Fruit fly (Drosophila melanogaster): ENCODE results near the gene CG13454.

DNA sequence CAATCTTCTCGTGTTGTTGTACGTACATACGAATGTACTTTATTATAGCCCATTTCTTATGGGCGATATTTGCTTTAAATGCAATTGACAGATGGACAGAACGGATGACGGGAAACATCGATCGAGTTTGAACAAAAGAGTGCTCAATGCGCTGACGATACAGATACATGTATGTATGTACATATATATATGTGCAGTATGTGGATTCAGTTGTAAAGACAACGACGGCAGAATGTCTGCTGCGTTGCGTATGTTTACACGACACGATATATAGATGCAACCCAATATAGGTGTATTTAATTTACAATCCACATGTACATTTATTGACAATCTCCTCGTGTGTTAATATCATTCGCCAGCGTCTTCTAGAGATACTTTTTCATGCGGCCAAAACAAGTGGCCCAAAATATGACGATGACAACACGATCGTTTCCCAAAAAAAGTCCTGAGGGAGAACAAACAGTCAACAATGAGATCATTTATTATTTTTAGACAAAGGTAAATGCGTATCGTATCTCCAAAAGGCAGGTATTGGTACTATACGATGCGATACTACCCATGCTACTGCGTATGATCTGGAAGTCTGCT lies 13.9 kb upstream of the CG13454 start:
- TF ChIP-seq psq (optimal IDR thresholded peaks at IDR 0.05) (no peak), pan (optimal IDR thresholded peaks at IDR 0.05) (no peak), usp (GFP tag; optimal IDR thresholded peaks at IDR 0.05) (no peak), CG8478 (optimal IDR thresholded peaks at IDR 0.05) (no peak), EcR (GFP tag; optimal IDR thresholded peaks at IDR 0.05) (no peak), Dll (optimal IDR thresholded peaks at IDR 0.05) (no peak)

Data from whole organism.